Fruit fly (Drosophila melanogaster) whole organism, prepupa: ENCODE results near the gene Oscillin.
A peak's percentile ranks its signal among the peaks of the same experiment; 100 is the strongest.

Experiments used
- CG31627 ChIP-seq: fragments of 200-800 bp; sonication (Bioruptor generic); optimal IDR thresholded peaks from 3 replicates; lab custom pipeline; 2016; ENCODE audit warnings: missing biosample characterization, missing genetic modification characterization
- CG3919 ChIP-seq: fragments of 200-800 bp; sonication (Bioruptor generic); optimal IDR thresholded peaks from 3 replicates; lab custom pipeline; 2016; ENCODE audit warnings: missing biosample characterization, missing genetic modification characterization
- CG6854 ChIP-seq: fragments of 200-800 bp; sonication (Bioruptor generic); optimal IDR thresholded peaks from 2 replicates; lab custom pipeline; 2017; ENCODE audit warnings: missing biosample characterization, mild to moderate bottlenecking, missing genetic modification characterization
- CG8319 ChIP-seq: fragments of 200-800 bp; sonication (Bioruptor generic); optimal IDR thresholded peaks from 3 replicates; lab custom pipeline; 2016; ENCODE audit warnings: missing biosample characterization, missing genetic modification characterization
- Gug ChIP-seq: fragments of 200-800 bp; sonication (Bioruptor generic); IDR thresholded peaks from 2 replicates; pipeline ENCODE4 v1.3.6; 2022; ENCODE audit warnings: missing biosample characterization, missing genetic modification characterization
- Hr38 ChIP-seq: sonication (Bioruptor generic); optimal IDR thresholded peaks from 2 replicates; lab custom pipeline; 2016; ENCODE audit warnings: missing biosample characterization, missing genetic modification characterization
- cyc ChIP-seq: fragments of 200-800 bp; sonication (Bioruptor generic); optimal IDR thresholded peaks from 3 replicates; lab custom pipeline; 2016; ENCODE audit warnings: missing biosample characterization, missing genetic modification characterization
- fd59A ChIP-seq: fragments of 200-800 bp; sonication (Bioruptor generic); optimal IDR thresholded peaks from 2 replicates; lab custom pipeline; 2017; ENCODE audit warnings: missing biosample characterization, mild to moderate bottlenecking, missing genetic modification characterization, missing genetic modification reagents
- fd85E ChIP-seq: fragments of 200-800 bp; sonication (Bioruptor generic); optimal IDR thresholded peaks from 3 replicates; lab custom pipeline; 2016; ENCODE audit warnings: missing biosample characterization, missing genetic modification characterization
- lz ChIP-seq: fragments of 200-800 bp; sonication (Bioruptor generic); optimal IDR thresholded peaks from 3 replicates; lab custom pipeline; 2016; ENCODE audit warnings: missing biosample characterization, missing genetic modification characterization
- net ChIP-seq: fragments of 200-800 bp; sonication (Bioruptor generic); optimal IDR thresholded peaks from 3 replicates; lab custom pipeline; 2016; ENCODE audit warnings: missing biosample characterization, missing genetic modification characterization

dm6 chr2L:5520757-5521156, 26.1 kb upstream of the Oscillin start:
- TF ChIP-seq cyc (GFP tag; lab: Kevin White, UChicago), result no peak
- no peak for TF ChIP-seq Gug (GFP tag; lab: Robert Waterston, UW)
- TF ChIP-seq CG3919, result no peak
- TF ChIP-seq CG31627 (GFP tag; lab: Kevin White, UChicago), result peak; percentile 5
- no peak for TF ChIP-seq fd59A (GFP tag; lab: Kevin White, UChicago)
- no peak for TF ChIP-seq CG8319 (GFP tag; lab: Kevin White, UChicago)
- no peak for TF ChIP-seq CG6854 (GFP tag; lab: Kevin White, UChicago)
- no peak for TF ChIP-seq Hr38
- no peak for TF ChIP-seq lz
- no peak for TF ChIP-seq net
- TF ChIP-seq fd85E, result no peak
